Fruit fly (Drosophila melanogaster) whole organism: ENCODE results near the gene Takl1.

Source experiments
- Dll ChIP-seq: fragments of >200 bp; optimal IDR thresholded peaks from 2 replicates; lab custom pipeline; 2017
- usp ChIP-seq: fragments of >200 bp; optimal IDR thresholded peaks from 2 replicates; lab custom pipeline; 2017; ENCODE audit warnings: missing biosample characterization, missing genetic modification characterization, mixed read lengths

DNA sequence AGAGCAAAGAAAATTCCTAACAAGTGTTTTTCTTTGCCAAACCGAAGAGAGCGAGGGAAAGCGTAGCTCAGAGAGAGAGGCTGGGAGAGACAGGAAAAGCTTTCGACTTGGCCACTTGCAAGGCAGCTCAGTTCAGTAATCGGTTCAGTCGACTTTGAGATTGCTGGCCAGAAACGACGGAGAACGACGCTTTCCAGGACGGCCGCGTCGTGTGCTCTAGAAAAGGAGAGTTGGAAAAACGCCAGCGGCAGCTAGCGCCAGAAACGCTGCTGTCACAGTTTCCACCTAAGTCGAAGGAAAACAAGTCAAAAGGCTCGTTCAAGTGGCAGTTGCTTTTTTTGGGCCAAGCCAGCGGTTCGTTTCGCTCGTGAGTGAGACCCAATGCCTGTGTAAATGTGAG is 32.4 kb downstream of the Takl1 start, which contains the start of gene CG42322:
- TF ChIP-seq usp (GFP tag; lab: Kevin White, UChicago) (no peak), Dll (lab: Kevin White, UChicago) (no peak)
